Fruit fly (Drosophila melanogaster) whole organism, embryonic: ENCODE measurements around the gene Invadolysin.

ENCODE experiments used
- Antp ChIP-seq: fragments of 200-800 bp; sonication (Bioruptor generic); optimal IDR thresholded peaks from 3 replicates; lab custom pipeline; 2016; ENCODE audit warnings: missing biosample characterization, missing genetic modification characterization
- B-H1 ChIP-seq: fragments of 200-800 bp; sonication (Bioruptor generic); IDR thresholded peaks from 3 replicates; pipeline ENCODE4 v1.3.6; 2022; ENCODE audit warnings: missing biosample characterization, missing genetic modification characterization
- CG12155 ChIP-seq: fragments of 200-800 bp; sonication (Bioruptor generic); optimal IDR thresholded peaks from 3 replicates; lab custom pipeline; 2016; ENCODE audit warnings: missing biosample characterization, missing genetic modification characterization
- CG12744 ChIP-seq: fragments of 200-800 bp; sonication (Bioruptor generic); optimal IDR thresholded peaks from 2 replicates; lab custom pipeline; 2016; ENCODE audit warnings: missing biosample characterization, missing genetic modification characterization
- CG15073 ChIP-seq: fragments of 200-800 bp; sonication (Bioruptor generic); optimal IDR thresholded peaks from 2 replicates; lab custom pipeline; 2016; ENCODE audit warnings: missing biosample characterization, missing genetic modification characterization
- CG15479 ChIP-seq: fragments of 200-800 bp; sonication (Bioruptor generic); optimal IDR thresholded peaks from 3 replicates; lab custom pipeline; 2019; ENCODE audit warnings: missing biosample characterization, mild to moderate bottlenecking, missing genetic modification characterization, moderate library complexity
- CG1792 ChIP-seq: fragments of 200-800 bp; sonication (Bioruptor generic); optimal IDR thresholded peaks from 2 replicates; lab custom pipeline; 2016; ENCODE audit warnings: missing biosample characterization, missing genetic modification characterization
- CG18476 ChIP-seq: fragments of 200-800 bp; sonication (Bioruptor generic); optimal IDR thresholded peaks from 2 replicates; lab custom pipeline; 2016; ENCODE audit warnings: missing biosample characterization, mild to moderate bottlenecking, missing genetic modification characterization
- CG18619 ChIP-seq: fragments of 200-800 bp; sonication (Bioruptor generic); optimal IDR thresholded peaks from 3 replicates; lab custom pipeline; 2017; ENCODE audit warnings: missing biosample characterization, mild to moderate bottlenecking, missing genetic modification characterization
- CG3407 ChIP-seq: fragments of 200-800 bp; sonication (Bioruptor generic); optimal IDR thresholded peaks from 2 replicates; lab custom pipeline; 2018; ENCODE audit warnings: missing biosample characterization, mild to moderate bottlenecking, missing genetic modification characterization
- CG4617 ChIP-seq: fragments of 200-800 bp; sonication (Bioruptor generic); optimal IDR thresholded peaks from 3 replicates; lab custom pipeline; 2016; ENCODE audit warnings: missing biosample characterization, missing genetic modification characterization, borderline replicate concordance
- CG6654 ChIP-seq: fragments of 200-800 bp; sonication (Bioruptor generic); optimal IDR thresholded peaks from 2 replicates; lab custom pipeline; 2017; ENCODE audit warnings: missing biosample characterization, mild to moderate bottlenecking, missing genetic modification characterization
- CG6683 ChIP-seq: fragments of 200-800 bp; sonication (Bioruptor generic); optimal IDR thresholded peaks from 2 replicates; lab custom pipeline; 2017; ENCODE audit warnings: missing biosample characterization, mild to moderate bottlenecking, missing genetic modification characterization, missing genetic modification reagents
- CG8290 ChIP-seq, 3 experiments: fragments of 200-800 bp; sonication (Bioruptor generic); optimal IDR thresholded peaks; 2 replicates each; lab custom pipeline; 2016 to 2019; ENCODE audit warnings: missing biosample characterization in 3 of 3, missing genetic modification characterization in 3 of 3, mild to moderate bottlenecking in 2 of 3, moderate library complexity in 1 of 3
- CG9609 ChIP-seq: fragments of 200-800 bp; sonication (Bioruptor generic); optimal IDR thresholded peaks from 3 replicates; lab custom pipeline; 2016; ENCODE audit warnings: missing biosample characterization, missing genetic modification characterization
- Camta ChIP-seq: fragments of 200-800 bp; sonication (Bioruptor generic); optimal IDR thresholded peaks from 2 replicates; lab custom pipeline; 2016; ENCODE audit warnings: missing biosample characterization, missing genetic modification characterization
- D19B ChIP-seq: fragments of 200-800 bp; sonication (Bioruptor generic); optimal IDR thresholded peaks from 2 replicates; lab custom pipeline; 2017; ENCODE audit warnings: missing biosample characterization, mild to moderate bottlenecking, missing genetic modification characterization
- Dad ChIP-seq: fragments of 200-800 bp; sonication (Bioruptor generic); optimal IDR thresholded peaks from 3 replicates; lab custom pipeline; 2016; ENCODE audit warnings: missing biosample characterization, missing genetic modification characterization
- Hsf ChIP-seq: fragments of 200-800 bp; sonication (Bioruptor generic); optimal IDR thresholded peaks from 3 replicates; lab custom pipeline; 2016; ENCODE audit warnings: missing biosample characterization, missing genetic modification characterization
- MESR4 ChIP-seq: fragments of 200-800 bp; sonication (Bioruptor generic); optimal IDR thresholded peaks from 2 replicates; lab custom pipeline; 2018; ENCODE audit warnings: missing biosample characterization, mild to moderate bottlenecking, missing genetic modification characterization, moderate library complexity
- Mrtf ChIP-seq: fragments of 200-800 bp; sonication (Bioruptor generic); IDR thresholded peaks from 3 replicates; pipeline ENCODE4 v1.3.6; 2022; ENCODE audit warnings: missing biosample characterization, missing genetic modification characterization
- Myb ChIP-seq: fragments of 200-800 bp; sonication (Bioruptor generic); optimal IDR thresholded peaks from 2 replicates; lab custom pipeline; 2016; ENCODE audit warnings: missing biosample characterization, missing genetic modification characterization
- NC2β ChIP-seq: fragments of 200-800 bp; sonication (Bioruptor generic); optimal IDR thresholded peaks from 2 replicates; lab custom pipeline; 2016; ENCODE audit warnings: missing biosample characterization, missing genetic modification characterization
- Ptx1 ChIP-seq: fragments of 200-800 bp; sonication (Bioruptor generic); IDR thresholded peaks from 2 replicates; pipeline ENCODE4 v1.3.6; 2022; ENCODE audit warnings: missing biosample characterization, missing genetic modification characterization
- Sin3A ChIP-seq: fragments of >200 bp; optimal IDR thresholded peaks from 2 replicates; lab custom pipeline; 2018
- Ssrp ChIP-seq: fragments of 200-800 bp; sonication (Bioruptor generic); optimal IDR thresholded peaks from 2 replicates; lab custom pipeline; 2018; ENCODE audit warnings: missing biosample characterization, mild to moderate bottlenecking, missing genetic modification characterization, moderate library complexity
- Tbp ChIP-seq: fragments of >200 bp; optimal IDR thresholded peaks from 2 replicates; lab custom pipeline; 2018; ENCODE audit warnings: missing biosample characterization, missing genetic modification characterization
- az2 ChIP-seq: fragments of 200-800 bp; sonication (Bioruptor generic); optimal IDR thresholded peaks from 3 replicates; lab custom pipeline; 2016; ENCODE audit warnings: missing biosample characterization, missing genetic modification characterization
- bigmax ChIP-seq: fragments of 200-800 bp; sonication (Bioruptor generic); optimal IDR thresholded peaks from 2 replicates; lab custom pipeline; 2018; ENCODE audit warnings: missing biosample characterization, mild to moderate bottlenecking, missing genetic modification characterization
- caup ChIP-seq: fragments of 200-800 bp; sonication (Bioruptor generic); optimal IDR thresholded peaks from 3 replicates; lab custom pipeline; 2017; ENCODE audit warnings: missing biosample characterization, mild to moderate bottlenecking, missing genetic modification characterization, moderate library complexity; ENCODE audit not compliant: severe bottlenecking
- crp ChIP-seq, 2 experiments: fragments of 200-800 bp; sonication (Bioruptor generic); optimal IDR thresholded peaks; 2 replicates in 1 of 2; 3 replicates in 1 of 2; lab custom pipeline; 2017; ENCODE audit warnings: missing biosample characterization in 2 of 2, missing genetic modification characterization in 2 of 2, mild to moderate bottlenecking in 1 of 2, moderate library complexity in 1 of 2
- danr ChIP-seq: fragments of 200-800 bp; sonication (Bioruptor generic); IDR thresholded peaks from 2 replicates; pipeline ENCODE4 v1.3.6; 2022; ENCODE audit warnings: missing biosample characterization, missing genetic modification characterization
- en ChIP-seq: fragments of 200-800 bp; sonication (Bioruptor generic); optimal IDR thresholded peaks from 2 replicates; lab custom pipeline; 2016; ENCODE audit warnings: missing biosample characterization, missing genetic modification characterization
- gcm ChIP-seq: fragments of 200-800 bp; sonication (Bioruptor generic); optimal IDR thresholded peaks from 2 replicates; lab custom pipeline; 2019; ENCODE audit warnings: missing biosample characterization, mild to moderate bottlenecking, missing genetic modification characterization, moderate library complexity
- hb ChIP-seq: fragments of 200-800 bp; sonication (Bioruptor generic); IDR thresholded peaks from 3 replicates; pipeline ENCODE4 v1.3.6; 2022; ENCODE audit warnings: missing biosample characterization, missing genetic modification characterization; ENCODE audit not compliant: partially characterized antibody
- hkb ChIP-seq, 2 experiments: fragments of 200-800 bp in 1 of 2; fragments of >200 bp in 1 of 2; sonication (Bioruptor generic) in 1 of 2; IDR thresholded peaks in 1 of 2; optimal IDR thresholded peaks in 1 of 2; 2 replicates each; pipeline versions ENCODE4 v1.3.6 to Lab custom; 2017 to 2022; ENCODE audit warnings: missing biosample characterization in 1 of 2, missing genetic modification characterization in 1 of 2
- ind ChIP-seq: fragments of 200-800 bp; sonication (Bioruptor generic); optimal IDR thresholded peaks from 3 replicates; lab custom pipeline; 2016; ENCODE audit warnings: missing biosample characterization, missing genetic modification characterization
- klu ChIP-seq: fragments of 200-800 bp; sonication (Bioruptor generic); IDR thresholded peaks from 2 replicates; pipeline ENCODE4 v1.3.6; 2022; ENCODE audit warnings: missing biosample characterization, missing genetic modification characterization
- knrl ChIP-seq: fragments of 200-800 bp; sonication (Bioruptor generic); IDR thresholded peaks from 3 replicates; pipeline ENCODE4 v1.3.6; 2022; ENCODE audit warnings: missing biosample characterization, missing genetic modification characterization; ENCODE audit not compliant: partially characterized antibody
- mld ChIP-seq: fragments of 200-800 bp; sonication (Bioruptor generic); IDR thresholded peaks from 3 replicates; pipeline ENCODE4 v1.3.6; 2022; ENCODE audit warnings: missing biosample characterization, missing genetic modification characterization; ENCODE audit not compliant: partially characterized antibody
- org-1 ChIP-seq: fragments of 200-800 bp; sonication (Bioruptor generic); optimal IDR thresholded peaks from 2 replicates; lab custom pipeline; 2017; ENCODE audit warnings: missing biosample characterization, missing genetic modification characterization
- sim ChIP-seq: fragments of 200-800 bp; sonication (Bioruptor generic); IDR thresholded peaks from 2 replicates; pipeline ENCODE4 v1.3.6; 2022; ENCODE audit warnings: missing biosample characterization, missing genetic modification characterization
- sisA ChIP-seq: fragments of 200-800 bp; sonication (Bioruptor generic); IDR thresholded peaks from 2 replicates; pipeline ENCODE4 v1.3.6; 2022; ENCODE audit warnings: missing biosample characterization, missing genetic modification characterization
- so ChIP-seq: fragments of 200-800 bp; sonication (Bioruptor generic); IDR thresholded peaks from 3 replicates; pipeline ENCODE4 v1.3.6; 2022; ENCODE audit warnings: missing biosample characterization, missing genetic modification characterization
- ssp ChIP-seq: fragments of 200-800 bp; sonication (Bioruptor generic); IDR thresholded peaks from 2 replicates; pipeline ENCODE4 v1.3.6; 2022; ENCODE audit warnings: missing biosample characterization, missing genetic modification characterization
- stc ChIP-seq: fragments of 200-800 bp; sonication (Bioruptor generic); IDR thresholded peaks from 2 replicates; pipeline ENCODE4 v1.3.6; 2022; ENCODE audit warnings: missing biosample characterization, missing genetic modification characterization
- sug ChIP-seq: fragments of 200-800 bp; optimal IDR thresholded peaks from 2 replicates; lab custom pipeline; 2019; ENCODE audit warnings: missing biosample characterization, mild to moderate bottlenecking, missing genetic modification characterization, moderate library complexity
- tin ChIP-seq: fragments of 200-800 bp; sonication (Bioruptor generic); optimal IDR thresholded peaks from 3 replicates; lab custom pipeline; 2016; ENCODE audit warnings: missing biosample characterization, missing genetic modification characterization
- unpg ChIP-seq: fragments of 200-800 bp; sonication (Bioruptor generic); optimal IDR thresholded peaks from 3 replicates; lab custom pipeline; 2018; ENCODE audit warnings: missing biosample characterization, mild to moderate bottlenecking, missing genetic modification characterization, moderate library complexity
- zfh2 ChIP-seq: fragments of 200-800 bp; sonication (Bioruptor generic); optimal IDR thresholded peaks from 2 replicates; lab custom pipeline; 2016; ENCODE audit warnings: missing biosample characterization, missing genetic modification characterization

Invadolysin gene

DNA sequence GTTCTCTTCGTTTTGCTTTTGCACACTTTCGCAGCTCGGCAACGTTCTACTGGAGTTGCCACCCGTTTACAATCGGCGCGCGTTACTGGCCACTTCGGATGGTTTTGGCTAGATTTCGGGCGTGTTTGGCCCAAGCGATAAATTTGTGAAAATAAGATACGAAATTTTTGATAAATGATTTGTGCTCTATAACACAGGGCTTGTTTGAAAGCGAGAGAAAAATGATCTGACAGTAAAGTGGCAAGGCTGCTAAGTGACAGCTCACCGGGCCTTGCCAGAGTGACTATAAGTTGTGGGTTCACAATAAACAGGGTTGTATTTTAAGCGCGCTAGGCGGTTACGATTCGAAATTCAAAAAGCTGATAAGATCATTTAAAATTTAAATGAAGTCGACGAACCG lies 34.5 kb upstream of the Invadolysin start, which contains the start of gene Fmr1 (continued):
- TF ChIP-seq so (0 out of 3 replicates have a peak, but pooled peaks have one; percentile 42), CG15479 (GFP tag; lab: Kevin White, UChicago) (no peak), MESR4 (GFP tag; lab: Kevin White, UChicago) (peak; percentile 24), en (GFP tag; lab: Kevin White, UChicago) (no peak), CG12155 (GFP tag; lab: Kevin White, UChicago) (peak; percentile 46), CG1792 (peak; percentile 52), tin (GFP tag; lab: Kevin White, UChicago) (peak; percentile 29), Sin3A (peak; percentile 99), az2 (GFP tag; lab: Kevin White, UChicago) (peak; percentile 26), Camta (GFP tag; lab: Kevin White, UChicago) (peak; percentile 60), CG6654 (no peak), klu (0 out of 2 replicates have a peak, but pooled peaks have one; percentile 28), mld (no peak), caup (GFP tag; lab: Kevin White, UChicago) (no peak), hb (GFP tag; lab: Robert Waterston, UW) (no peak), gcm (GFP tag; lab: Kevin White, UChicago) (no peak), CG12744 (GFP tag; lab: Kevin White, UChicago) (peak; percentile 56), Ssrp (tag; lab: Kevin White, UChicago) (no peak), CG8290 (GFP tag; optimal IDR thresholded peaks at IDR 0.05; lab: Kevin White, UChicago) (peak; percentile 52), CG8290 (tag; optimal IDR thresholded peaks at IDR 0.05; lab: Kevin White, UChicago) (peak in 1 of 2 experiments; percentile 80), ssp (GFP tag; lab: Robert Waterston, UW) (no peak), Tbp (GFP tag; lab: Kevin White, UChicago) (no peak), hkb (optimal IDR thresholded peaks at IDR 0.05; lab: Kevin White, UChicago) (peak; percentile 90), hkb (GFP tag; IDR thresholded peaks at IDR 0.05; lab: Robert Waterston, UW) (peak; percentile 26; the same call in 1 of the 2 replicates), D19B (GFP tag; lab: Kevin White, UChicago) (no peak), Myb (peak; percentile 99), sug (tag; lab: Kevin White, UChicago) (peak; percentile 66), bigmax (peak; percentile 11), unpg (GFP tag; lab: Kevin White, UChicago) (peak; percentile 43), CG3407 (GFP tag; lab: Kevin White, UChicago) (no peak), CG4617 (GFP tag; lab: Kevin White, UChicago) (peak; percentile 63), B-H1 (GFP tag; lab: Robert Waterston, UW) (no peak), sisA (GFP tag; lab: Robert Waterston, UW) (peak; percentile 53), danr (no peak), knrl (GFP tag; lab: Robert Waterston, UW) (peak; percentile 49; the same call in 1 of the 3 replicates), sim (GFP tag; lab: Robert Waterston, UW) (no peak), CG9609 (GFP tag; lab: Kevin White, UChicago) (peak; percentile 64), NC2β (GFP tag; lab: Kevin White, UChicago) (peak; percentile 65), CG6683 (GFP tag; lab: Kevin White, UChicago) (no peak), org-1 (GFP tag; lab: Kevin White, UChicago) (no peak), zfh2 (peak; percentile 59), Ptx1 (GFP tag; lab: Robert Waterston, UW) (peak; percentile 55; the same call in 1 of the 2 replicates), ind (GFP tag; lab: Kevin White, UChicago) (peak; percentile 64), Dad (GFP tag; lab: Kevin White, UChicago) (peak; percentile 73), crp (GFP tag; optimal IDR thresholded peaks at IDR 0.05; lab: Kevin White, UChicago) (no peak), Hsf (GFP tag; lab: Kevin White, UChicago) (peak; percentile 52), CG18619 (GFP tag; lab: Kevin White, UChicago) (peak; percentile 31), CG15073 (GFP tag; lab: Kevin White, UChicago) (no peak), CG18476 (no peak), stc (GFP tag; lab: Robert Waterston, UW) (no peak), Mrtf (GFP tag; lab: Robert Waterston, UW) (no peak), Antp (GFP tag; lab: Kevin White, UChicago) (peak; percentile 81)
